Worm (Caenorhabditis elegans) whole organism, L2 larva: ENCODE data around the gene srz-70.

Source experiments
- C34F6.9 ChIP-seq: fragments of 150-350 bp; optimal IDR thresholded peaks from 2 replicates; lab custom pipeline; 2014; ENCODE audit warnings: missing biosample characterization, missing genetic modification characterization
- R02D3.7 ChIP-seq: fragments of 150-350 bp; optimal IDR thresholded peaks from 2 replicates; lab custom pipeline; 2014; ENCODE audit warnings: missing biosample characterization, missing genetic modification characterization
- Y55F3AM.14 ChIP-seq: fragments of 200-800 bp; sonication (Bioruptor generic); optimal IDR thresholded peaks from 2 replicates; lab custom pipeline; 2018; ENCODE audit warnings: mild to moderate bottlenecking, missing genetic modification characterization, missing compliant biosample characterization
- ZK546.5 ChIP-seq: sonication (generic microtip); optimal IDR thresholded peaks from 2 replicates; lab custom pipeline; 2017; ENCODE audit warnings: missing biosample characterization, missing genetic modification characterization
- alr-1 ChIP-seq: fragments of 150-350 bp; optimal IDR thresholded peaks from 2 replicates; lab custom pipeline; 2014; ENCODE audit warnings: missing biosample characterization, missing genetic modification characterization
- aly-2 ChIP-seq: fragments of 150-350 bp; optimal IDR thresholded peaks from 2 replicates; lab custom pipeline; 2014; ENCODE audit warnings: missing biosample characterization, missing genetic modification characterization
- ama-1 ChIP-seq: fragments of 150-350 bp; optimal IDR thresholded peaks from 2 replicates; lab custom pipeline; 2018; ENCODE audit warnings: inconsistent platforms
- blmp-1 ChIP-seq: sonication (generic microtip); optimal IDR thresholded peaks from 2 replicates; lab custom pipeline; 2017; ENCODE audit warnings: missing genetic modification characterization, mild to moderate bottlenecking, missing compliant biosample characterization, antibody characterized with exemption, moderate library complexity; ENCODE audit not compliant: insufficient read depth
- ceh-16 ChIP-seq: fragments of 150-350 bp; optimal IDR thresholded peaks from 2 replicates; lab custom pipeline; 2014; ENCODE audit warnings: missing biosample characterization, missing genetic modification characterization
- ceh-82 ChIP-seq: fragments of 150-350 bp; optimal IDR thresholded peaks from 2 replicates; lab custom pipeline; 2014; ENCODE audit warnings: missing biosample characterization, missing genetic modification characterization
- crh-2 ChIP-seq: sonication (generic microtip); optimal IDR thresholded peaks from 2 replicates; lab custom pipeline; 2017; ENCODE audit warnings: missing biosample characterization, missing genetic modification characterization
- egl-27 ChIP-seq: sonication (generic microtip); optimal IDR thresholded peaks from 3 replicates; lab custom pipeline; 2017; ENCODE audit warnings: missing biosample characterization, missing genetic modification reagents, missing genetic modification characterization
- elt-1 ChIP-seq: fragments of 150-350 bp; optimal IDR thresholded peaks from 2 replicates; lab custom pipeline; 2014; ENCODE audit warnings: missing biosample characterization, missing genetic modification characterization
- elt-3 ChIP-seq: sonication (generic microtip); optimal IDR thresholded peaks from 2 replicates; lab custom pipeline; 2017; ENCODE audit warnings: missing biosample characterization, missing genetic modification characterization
- fos-1 ChIP-seq: fragments of 150-350 bp; optimal IDR thresholded peaks from 2 replicates; lab custom pipeline; 2014; ENCODE audit warnings: missing biosample characterization, missing genetic modification characterization
- gmeb-1 ChIP-seq: fragments of 150-350 bp; optimal IDR thresholded peaks from 2 replicates; lab custom pipeline; 2014; ENCODE audit warnings: missing biosample characterization, missing genetic modification characterization
- lin-11 ChIP-seq: fragments of 150-350 bp; sonication (generic microtip); optimal IDR thresholded peaks from 2 replicates; lab custom pipeline; 2014; ENCODE audit warnings: missing biosample characterization, missing genetic modification characterization, inconsistent platforms, mixed read lengths
- lin-13 ChIP-seq: fragments of 150-350 bp; optimal IDR thresholded peaks from 2 replicates; lab custom pipeline; 2014; ENCODE audit warnings: missing biosample characterization, missing genetic modification reagents, missing genetic modification characterization
- lsy-2 ChIP-seq, 2 experiments: fragments of 150-350 bp in 1 of 2; sonication (generic microtip) in 1 of 2; optimal IDR thresholded peaks; 2 replicates each; lab custom pipeline; 2014 to 2017; ENCODE audit warnings: missing biosample characterization in 2 of 2, missing genetic modification characterization in 2 of 2
- mab-5 ChIP-seq: fragments of 150-350 bp; optimal IDR thresholded peaks from 2 replicates; lab custom pipeline; 2014; ENCODE audit warnings: missing biosample characterization, missing genetic modification characterization
- mdl-1 ChIP-seq, 2 experiments: fragments of 150-350 bp in 1 of 2; sonication (generic microtip) in 1 of 2; optimal IDR thresholded peaks; 2 replicates each; lab custom pipeline; 2017; ENCODE audit warnings: missing biosample characterization in 2 of 2, missing genetic modification characterization in 2 of 2
- nhr-11 ChIP-seq: fragments of 150-350 bp; optimal IDR thresholded peaks from 2 replicates; lab custom pipeline; 2014; ENCODE audit warnings: missing biosample characterization, missing genetic modification characterization
- nhr-12 ChIP-seq: fragments of 150-350 bp; optimal IDR thresholded peaks from 2 replicates; lab custom pipeline; 2014; ENCODE audit warnings: missing biosample characterization, missing genetic modification characterization
- nhr-129 ChIP-seq: fragments of 150-350 bp; optimal IDR thresholded peaks from 2 replicates; lab custom pipeline; 2014; ENCODE audit warnings: missing biosample characterization, missing genetic modification characterization
- nhr-21 ChIP-seq: fragments of 150-350 bp; optimal IDR thresholded peaks from 2 replicates; lab custom pipeline; 2014; ENCODE audit warnings: missing biosample characterization, missing genetic modification characterization
- nhr-237 ChIP-seq: fragments of 150-350 bp; optimal IDR thresholded peaks from 2 replicates; lab custom pipeline; 2014; ENCODE audit warnings: missing biosample characterization, missing genetic modification characterization
- nhr-25 ChIP-seq: fragments of 150-350 bp; sonication (generic microtip); optimal IDR thresholded peaks from 3 replicates; lab custom pipeline; 2014; ENCODE audit warnings: missing biosample characterization, missing genetic modification characterization
- peb-1 ChIP-seq: fragments of 150-350 bp; optimal IDR thresholded peaks from 2 replicates; lab custom pipeline; 2014; ENCODE audit warnings: missing biosample characterization, missing genetic modification characterization
- sem-4 ChIP-seq: fragments of 150-350 bp; optimal IDR thresholded peaks from 2 replicates; lab custom pipeline; 2014; ENCODE audit warnings: missing biosample characterization, missing genetic modification reagents, missing genetic modification characterization
- skn-1 ChIP-seq: sonication (generic microtip); optimal IDR thresholded peaks from 2 replicates; lab custom pipeline; 2017; ENCODE audit warnings: missing biosample characterization, missing genetic modification characterization
- sma-3 ChIP-seq: sonication (generic microtip); optimal IDR thresholded peaks from 2 replicates; lab custom pipeline; 2016; ENCODE audit warnings: missing genetic modification reagents, missing genetic modification characterization, missing compliant biosample characterization
- sma-9 ChIP-seq, 2 experiments: fragments of 150-350 bp in 1 of 2; sonication (generic microtip) in 1 of 2; optimal IDR thresholded peaks; 2 replicates each; lab custom pipeline; 2014 to 2016; ENCODE audit warnings: missing genetic modification characterization in 2 of 2, mild to moderate bottlenecking in 1 of 2, missing biosample characterization in 1 of 2, missing compliant biosample characterization in 1 of 2, missing genetic modification reagents in 1 of 2, moderate library complexity in 1 of 2
- snpc-4 ChIP-seq: fragments of 150-350 bp; optimal IDR thresholded peaks from 2 replicates; lab custom pipeline; 2014; ENCODE audit warnings: missing biosample characterization, missing genetic modification characterization
- unc-39 ChIP-seq: fragments of 150-350 bp; optimal IDR thresholded peaks from 2 replicates; lab custom pipeline; 2014; ENCODE audit warnings: missing biosample characterization, missing genetic modification characterization
- unc-55 ChIP-seq: fragments of 150-350 bp; sonication (generic microtip); optimal IDR thresholded peaks from 3 replicates; lab custom pipeline; 2014; ENCODE audit warnings: missing biosample characterization, missing genetic modification reagents, missing genetic modification characterization
- unc-62 ChIP-seq: fragments of 150-350 bp; optimal IDR thresholded peaks from 2 replicates; lab custom pipeline; 2014; ENCODE audit warnings: missing biosample characterization, missing genetic modification reagents, missing genetic modification characterization
- zag-1 ChIP-seq: fragments of 150-350 bp; optimal IDR thresholded peaks from 2 replicates; lab custom pipeline; 2014; ENCODE audit warnings: missing biosample characterization, missing genetic modification characterization
- ztf-1 ChIP-seq: fragments of 200-800 bp; sonication (Bioruptor generic); conservative IDR thresholded peaks from 2 replicates; pipeline ENCODE4 v1.3.6; 2022; ENCODE audit warnings: missing genetic modification characterization, missing compliant biosample characterization
- ztf-11 ChIP-seq: sonication (generic microtip); optimal IDR thresholded peaks from 2 replicates; lab custom pipeline; 2017; ENCODE audit warnings: missing biosample characterization, missing genetic modification characterization
- ztf-4 ChIP-seq: fragments of 150-350 bp; optimal IDR thresholded peaks from 2 replicates; lab custom pipeline; 2014; ENCODE audit warnings: missing biosample characterization, missing genetic modification characterization

Gene srz-70

DNA sequence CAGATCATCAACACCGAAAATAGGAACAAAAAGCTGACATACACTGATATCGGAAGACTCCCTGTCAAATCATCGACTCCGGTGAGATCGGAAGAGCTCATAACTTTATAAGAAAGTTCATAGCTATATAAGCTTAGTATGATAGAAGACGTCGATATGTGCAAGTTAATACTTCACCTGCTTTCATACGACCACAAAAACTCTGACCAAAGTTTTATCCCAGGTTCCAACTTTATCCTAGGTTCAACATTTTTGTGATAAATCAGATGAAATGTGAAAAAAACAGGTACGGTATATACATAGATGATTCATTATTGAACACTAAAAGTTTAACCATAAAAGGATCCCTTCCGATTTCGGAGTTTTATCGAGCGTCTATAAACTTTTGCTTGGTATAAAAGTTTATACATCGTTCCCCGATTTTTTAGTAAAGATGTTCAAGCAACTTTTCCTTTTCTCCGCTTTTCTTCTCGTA is at the start of gene srz-70, which contains the start of gene C09G12.5:
Gene srz-70, minus strand, starts transcription at position 101 of the 475 bp plus-strand sequence.
Gene C09G12.5, plus strand, starts transcription at position 425 of the 475 bp plus-strand sequence.
- TF ChIP-seq unc-55 (GFP tag; lab: Kevin White, UChicago) (no peak), ztf-1 (GFP tag; lab: Robert Waterston, UW) (no peak), mdl-1 (tag; optimal IDR thresholded peaks at IDR 0.05; lab: Kevin White, UChicago) (no peak), nhr-11 (no peak), skn-1 (no peak), lsy-2 (tag; optimal IDR thresholded peaks at IDR 0.05; lab: Kevin White, UChicago) (no peak), unc-39 (tag; lab: Kevin White, UChicago) (no peak), nhr-21 (no peak), nhr-129 (no peak), peb-1 (tag; lab: Kevin White, UChicago) (no peak), C34F6.9 (no peak), gmeb-1 (tag; lab: Kevin White, UChicago) (no peak), ztf-11 (tag; lab: Kevin White, UChicago) (no peak), zag-1 (no peak), mab-5 (tag; lab: Kevin White, UChicago) (no peak), unc-62 (GFP tag; lab: Kevin White, UChicago) (no peak), sma-3 (no peak), elt-1 (tag; lab: Kevin White, UChicago) (no peak), crh-2 (tag; lab: Kevin White, UChicago) (no peak)

DNA sequence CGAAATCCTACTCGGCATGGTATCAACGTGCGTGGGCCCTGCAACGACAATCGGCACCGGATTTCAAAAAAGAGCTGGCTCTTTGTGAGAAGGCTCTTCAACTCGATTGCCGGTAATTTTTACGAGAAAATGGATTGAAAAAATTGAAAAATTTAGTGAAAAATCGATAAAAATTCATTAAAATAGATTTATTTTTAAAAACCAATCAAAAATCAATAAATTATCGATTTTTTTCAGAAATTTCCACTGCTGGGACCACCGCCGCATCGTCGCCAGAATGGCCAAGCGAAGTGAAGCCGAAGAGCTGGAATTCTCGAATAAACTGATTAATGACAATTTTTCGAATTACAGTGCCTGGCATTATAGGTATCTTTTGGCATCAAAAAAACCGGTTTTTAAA is 49.1 kb upstream of the srz-70 start:
- TF ChIP-seq nhr-12 (no peak), R02D3.7 (no peak), blmp-1 (tag; lab: Kevin White, UChicago) (no peak), ceh-16 (tag; lab: Kevin White, UChicago) (no peak), snpc-4 (tag; lab: Kevin White, UChicago) (no peak), Y55F3AM.14 (GFP tag; lab: Kevin White, UChicago) (no peak), unc-55 (GFP tag; lab: Kevin White, UChicago) (no peak), aly-2 (tag; lab: Kevin White, UChicago) (no peak), lin-11 (tag; lab: Kevin White, UChicago) (no peak), ztf-1 (GFP tag; lab: Robert Waterston, UW) (no peak), mdl-1 (tag; optimal IDR thresholded peaks at IDR 0.05; lab: Kevin White, UChicago) (no peak), sem-4 (no peak), C34F6.9 (no peak), skn-1 (no peak)

DNA sequence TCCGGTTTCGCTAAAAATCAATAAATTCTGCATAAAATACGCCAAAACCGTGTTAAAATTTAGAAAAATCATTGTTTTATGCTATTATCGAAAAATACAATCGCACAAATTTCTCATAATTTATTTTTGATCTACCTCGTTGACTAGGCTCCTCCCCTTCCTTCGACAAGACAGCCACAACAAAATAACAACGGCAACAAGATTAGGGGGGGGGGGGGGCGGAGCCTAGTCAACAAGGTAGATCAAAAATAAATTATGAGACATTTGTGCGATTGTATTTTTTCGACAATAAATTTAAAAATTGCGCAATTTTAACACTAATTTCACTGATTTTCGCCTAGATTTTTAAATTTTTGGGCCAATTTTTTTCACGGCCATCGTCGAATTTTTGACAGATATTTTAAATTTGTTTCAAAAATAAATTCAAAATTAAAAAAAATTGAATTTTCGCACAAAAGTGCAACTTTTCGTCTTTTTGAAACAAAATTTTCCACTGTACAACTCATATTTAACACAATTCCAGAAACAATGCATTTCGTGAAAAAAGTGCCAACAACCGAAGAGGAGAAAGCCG is 48.1 kb upstream of the srz-70 start, which contains the start of gene M57.2:
Gene M57.2, plus strand, starts transcription at position 524 of the 574 bp plus-strand sequence.
- TF ChIP-seq ztf-11 (tag; lab: Kevin White, UChicago) (no peak), nhr-25 (no peak), ceh-16 (tag; lab: Kevin White, UChicago) (no peak), egl-27 (tag; lab: Kevin White, UChicago) (no peak), ZK546.5 (tag; lab: Kevin White, UChicago) (no peak), ceh-82 (tag; lab: Kevin White, UChicago) (no peak), crh-2 (tag; lab: Kevin White, UChicago) (no peak), R02D3.7 (no peak), fos-1 (tag; lab: Kevin White, UChicago) (no peak), sma-9 (GFP tag; optimal IDR thresholded peaks at IDR 0.05; lab: Kevin White, UChicago) (no peak), sma-9 (tag; optimal IDR thresholded peaks at IDR 0.05; lab: Kevin White, UChicago) (no peak), ama-1 (lab: Kevin White, UChicago) (no peak), elt-3 (no peak), snpc-4 (tag; lab: Kevin White, UChicago) (no peak), skn-1 (no peak), ztf-4 (tag; lab: Kevin White, UChicago) (no peak), nhr-237 (tag; lab: Kevin White, UChicago) (no peak), alr-1 (tag; lab: Kevin White, UChicago) (no peak), lin-13 (GFP tag; lab: Kevin White, UChicago) (no peak)
